Fruit fly (Drosophila melanogaster) whole organism, embryonic: ENCODE measurements around the gene Naa20A.
A peak's percentile ranks its signal among the peaks of the same experiment; 100 is the strongest.

Experiments
- Aef1 ChIP-seq: fragments of 200-800 bp; sonication (Bioruptor generic); IDR thresholded peaks from 3 replicates; pipeline ENCODE4 v1.3.6; 2022; ENCODE audit warnings: missing biosample characterization, missing genetic modification characterization
- BEAF-32 ChIP-seq: fragments of 200-800 bp; sonication (Bioruptor generic); optimal IDR thresholded peaks from 3 replicates; lab custom pipeline; 2017; ENCODE audit warnings: missing biosample characterization, missing genetic modification characterization, mild to moderate bottlenecking, moderate library complexity, missing genetic modification reagents
- C15 ChIP-seq: fragments of 200-800 bp; sonication (Bioruptor generic); IDR thresholded peaks from 3 replicates; pipeline ENCODE4 v1.3.6; 2022; ENCODE audit warnings: missing biosample characterization, missing genetic modification characterization
- CG13287 ChIP-seq: fragments of 200-800 bp; sonication (Bioruptor generic); IDR thresholded peaks from 2 replicates; pipeline ENCODE4 v1.3.6; 2022; ENCODE audit warnings: missing biosample characterization, missing genetic modification characterization; ENCODE audit not compliant: partially characterized antibody
- CG14860 ChIP-seq: fragments of 200-800 bp; sonication (Bioruptor generic); IDR thresholded peaks from 3 replicates; pipeline ENCODE4 v1.3.6; 2022; ENCODE audit warnings: missing biosample characterization, missing genetic modification characterization; ENCODE audit not compliant: partially characterized antibody
- CG16779 ChIP-seq: fragments of 200-800 bp; sonication (Bioruptor generic); IDR thresholded peaks from 2 replicates; pipeline ENCODE4 v1.3.6; 2022; ENCODE audit warnings: missing biosample characterization, missing genetic modification characterization
- CG2116 ChIP-seq: fragments of 200-800 bp; sonication (Bioruptor generic); optimal IDR thresholded peaks from 3 replicates; lab custom pipeline; 2018; ENCODE audit warnings: missing biosample characterization, mild to moderate bottlenecking, missing genetic modification characterization
- CG3847 ChIP-seq: fragments of 200-800 bp; sonication (Bioruptor generic); IDR thresholded peaks from 2 replicates; pipeline ENCODE4 v1.3.6; 2022; ENCODE audit warnings: missing biosample characterization, missing genetic modification characterization
- CG42726 ChIP-seq: fragments of 200-800 bp; sonication (Bioruptor generic); IDR thresholded peaks from 2 replicates; pipeline ENCODE4 v1.3.6; 2022; ENCODE audit warnings: missing biosample characterization, missing genetic modification characterization; ENCODE audit not compliant: partially characterized antibody
- CG6791 ChIP-seq: fragments of 200-800 bp; sonication (Bioruptor generic); IDR thresholded peaks from 3 replicates; pipeline ENCODE4 v1.3.6; 2022; ENCODE audit warnings: missing biosample characterization, missing genetic modification characterization; ENCODE audit not compliant: partially characterized antibody
- CG8290 ChIP-seq, 3 experiments: fragments of 200-800 bp; sonication (Bioruptor generic); optimal IDR thresholded peaks; 2 replicates each; lab custom pipeline; 2016 to 2019; ENCODE audit warnings: missing biosample characterization in 3 of 3, missing genetic modification characterization in 3 of 3, mild to moderate bottlenecking in 2 of 3, moderate library complexity in 1 of 3
- CG8388 ChIP-seq: fragments of 200-800 bp; sonication (Bioruptor generic); optimal IDR thresholded peaks from 2 replicates; lab custom pipeline; 2019; ENCODE audit warnings: missing biosample characterization, mild to moderate bottlenecking, missing genetic modification characterization, moderate library complexity
- CG9932 ChIP-seq: fragments of 200-800 bp; sonication (Bioruptor generic); IDR thresholded peaks from 2 replicates; pipeline ENCODE4 v1.3.6; 2022; ENCODE audit warnings: missing biosample characterization, missing genetic modification characterization
- Deaf1 ChIP-seq: fragments of 200-800 bp; optimal IDR thresholded peaks from 3 replicates; lab custom pipeline; 2019; ENCODE audit warnings: missing biosample characterization, mild to moderate bottlenecking, missing genetic modification characterization, moderate library complexity
- Dfd ChIP-seq, 2 experiments: fragments of >200 bp; optimal IDR thresholded peaks; 2 replicates each; lab custom pipeline; 2017; ENCODE audit warnings: missing biosample characterization in 2 of 2, missing genetic modification characterization in 2 of 2
- Dll ChIP-seq: fragments of 200-800 bp; sonication (Bioruptor generic); IDR thresholded peaks from 4 replicates; pipeline ENCODE4 v1.3.6; 2022; ENCODE audit warnings: missing biosample characterization, missing genetic modification characterization; ENCODE audit not compliant: partially characterized antibody
- Dref ChIP-seq: fragments of 200-800 bp; sonication (Bioruptor generic); IDR thresholded peaks from 2 replicates; pipeline ENCODE4 v1.3.6; 2022; ENCODE audit warnings: missing biosample characterization, missing genetic modification characterization
- E2f1 ChIP-seq: fragments of 200-800 bp; sonication (Bioruptor generic); IDR thresholded peaks from 2 replicates; pipeline ENCODE4 v1.3.6; 2022; ENCODE audit warnings: missing biosample characterization, missing genetic modification characterization
- Eip74EF ChIP-seq, 2 experiments: fragments of 200-800 bp in 1 of 2; fragments of >200 bp in 1 of 2; sonication (Bioruptor generic) in 1 of 2; optimal IDR thresholded peaks; 2 replicates each; lab custom pipeline; 2017 to 2019; ENCODE audit warnings: missing biosample characterization in 2 of 2, missing genetic modification characterization in 2 of 2, mild to moderate bottlenecking in 1 of 2, moderate library complexity in 1 of 2
- Fer3 ChIP-seq: fragments of 200-800 bp; sonication (Bioruptor generic); optimal IDR thresholded peaks from 2 replicates; lab custom pipeline; 2018; ENCODE audit warnings: missing biosample characterization, mild to moderate bottlenecking, missing genetic modification characterization, moderate library complexity
- Hmx ChIP-seq: fragments of 200-800 bp; sonication (Bioruptor generic); optimal IDR thresholded peaks from 2 replicates; lab custom pipeline; 2016; ENCODE audit warnings: missing biosample characterization, missing genetic modification characterization
- Myb ChIP-seq: fragments of 200-800 bp; sonication (Bioruptor generic); optimal IDR thresholded peaks from 2 replicates; lab custom pipeline; 2016; ENCODE audit warnings: missing biosample characterization, missing genetic modification characterization
- NC2α ChIP-seq: fragments of 200-800 bp; sonication (Bioruptor generic); optimal IDR thresholded peaks from 2 replicates; lab custom pipeline; 2016; ENCODE audit warnings: missing biosample characterization, missing genetic modification characterization
- Sin3A ChIP-seq: fragments of >200 bp; optimal IDR thresholded peaks from 2 replicates; lab custom pipeline; 2018
- TFAM ChIP-seq: fragments of 200-800 bp; sonication (Bioruptor generic); optimal IDR thresholded peaks from 2 replicates; lab custom pipeline; 2017; ENCODE audit warnings: missing biosample characterization, missing genetic modification characterization, inconsistent platforms
- YL-1 ChIP-seq: fragments of 200-800 bp; sonication (Bioruptor generic); optimal IDR thresholded peaks from 3 replicates; lab custom pipeline; 2017; ENCODE audit warnings: missing biosample characterization, mild to moderate bottlenecking, missing genetic modification characterization
- bbx ChIP-seq: fragments of 200-800 bp; sonication (Bioruptor generic); IDR thresholded peaks from 2 replicates; pipeline ENCODE4 v1.3.6; 2022; ENCODE audit warnings: missing biosample characterization, missing genetic modification characterization; ENCODE audit not compliant: partially characterized antibody
- br ChIP-seq: fragments of >200 bp; optimal IDR thresholded peaks from 2 replicates; lab custom pipeline; 2017
- danr ChIP-seq: fragments of 200-800 bp; sonication (Bioruptor generic); IDR thresholded peaks from 2 replicates; pipeline ENCODE4 v1.3.6; 2022; ENCODE audit warnings: missing biosample characterization, missing genetic modification characterization
- hbn ChIP-seq: fragments of 200-800 bp; sonication (Bioruptor generic); IDR thresholded peaks from 2 replicates; pipeline ENCODE4 v1.3.6; 2022; ENCODE audit warnings: missing biosample characterization, missing genetic modification characterization; ENCODE audit not compliant: partially characterized antibody
- inv ChIP-seq: fragments of 200-800 bp; sonication (Bioruptor generic); IDR thresholded peaks from 2 replicates; pipeline ENCODE4 v1.3.6; 2022; ENCODE audit warnings: missing biosample characterization, missing genetic modification characterization; ENCODE audit not compliant: partially characterized antibody
- kay ChIP-seq: fragments of 200-800 bp; sonication (Bioruptor generic); optimal IDR thresholded peaks from 2 replicates; lab custom pipeline; 2016; ENCODE audit warnings: missing biosample characterization, missing genetic modification characterization
- knrl ChIP-seq: fragments of 200-800 bp; sonication (Bioruptor generic); IDR thresholded peaks from 3 replicates; pipeline ENCODE4 v1.3.6; 2022; ENCODE audit warnings: missing biosample characterization, missing genetic modification characterization; ENCODE audit not compliant: partially characterized antibody
- lab ChIP-seq: fragments of 200-800 bp; sonication (Bioruptor generic); optimal IDR thresholded peaks from 3 replicates; lab custom pipeline; 2017; ENCODE audit warnings: missing biosample characterization, missing genetic modification characterization, mild to moderate bottlenecking, moderate library complexity, missing genetic modification reagents
- lilli ChIP-seq: fragments of 200-800 bp; sonication (Bioruptor generic); optimal IDR thresholded peaks from 3 replicates; lab custom pipeline; 2016; ENCODE audit warnings: missing biosample characterization, missing genetic modification characterization
- mam ChIP-seq: fragments of 200-800 bp; sonication (Bioruptor generic); optimal IDR thresholded peaks from 3 replicates; lab custom pipeline; 2016; ENCODE audit warnings: missing biosample characterization, missing genetic modification characterization
- mld ChIP-seq: fragments of 200-800 bp; sonication (Bioruptor generic); IDR thresholded peaks from 3 replicates; pipeline ENCODE4 v1.3.6; 2022; ENCODE audit warnings: missing biosample characterization, missing genetic modification characterization; ENCODE audit not compliant: partially characterized antibody
- nerfin-2 ChIP-seq: fragments of 200-800 bp; sonication (Bioruptor generic); IDR thresholded peaks from 2 replicates; pipeline ENCODE4 v1.3.6; 2022; ENCODE audit warnings: missing biosample characterization, missing genetic modification characterization; ENCODE audit not compliant: partially characterized antibody
- oc ChIP-seq: fragments of 200-800 bp; sonication (Bioruptor generic); optimal IDR thresholded peaks from 2 replicates; lab custom pipeline; 2018; ENCODE audit warnings: missing biosample characterization, mild to moderate bottlenecking, missing genetic modification characterization, moderate library complexity
- onecut ChIP-seq: fragments of 200-800 bp; sonication (Bioruptor generic); IDR thresholded peaks from 2 replicates; pipeline ENCODE4 v1.3.6; 2022; ENCODE audit warnings: missing biosample characterization, missing genetic modification characterization
- pnt ChIP-seq: fragments of 200-800 bp; sonication (Bioruptor generic); optimal IDR thresholded peaks from 3 replicates; lab custom pipeline; 2016; ENCODE audit warnings: missing biosample characterization, missing genetic modification characterization
- pzg ChIP-seq: fragments of 200-800 bp; sonication (Bioruptor generic); optimal IDR thresholded peaks from 3 replicates; lab custom pipeline; 2018; ENCODE audit warnings: missing biosample characterization, mild to moderate bottlenecking, missing genetic modification characterization, moderate library complexity
- run ChIP-seq: fragments of 200-800 bp; sonication (Bioruptor generic); optimal IDR thresholded peaks from 3 replicates; lab custom pipeline; 2018; ENCODE audit warnings: missing biosample characterization, mild to moderate bottlenecking, missing genetic modification characterization
- schlank ChIP-seq: fragments of 200-800 bp; sonication (Bioruptor generic); optimal IDR thresholded peaks from 2 replicates; lab custom pipeline; 2018; ENCODE audit warnings: missing biosample characterization, mild to moderate bottlenecking, missing genetic modification characterization
- seq ChIP-seq: fragments of 200-800 bp; sonication (Bioruptor generic); IDR thresholded peaks from 2 replicates; pipeline ENCODE4 v1.3.6; 2022; ENCODE audit warnings: missing biosample characterization, missing genetic modification characterization
- tll ChIP-seq, 2 experiments: fragments of 200-800 bp in 1 of 2; fragments of >200 bp in 1 of 2; sonication (Bioruptor generic) in 1 of 2; optimal IDR thresholded peaks; 2 replicates each; lab custom pipeline; 2017 to 2019; ENCODE audit warnings: missing biosample characterization in 2 of 2, missing genetic modification characterization in 2 of 2, mild to moderate bottlenecking in 1 of 2, moderate library complexity in 1 of 2
- zf30C ChIP-seq: fragments of 200-800 bp; sonication (Bioruptor generic); optimal IDR thresholded peaks from 3 replicates; lab custom pipeline; 2018; ENCODE audit warnings: missing biosample characterization, mild to moderate bottlenecking, missing genetic modification characterization

Gene Naa20A

dm6 chrX:19663859-19664728 lies 41.2 kb upstream of the Naa20A start, which contains the start of the genes CG14223 and Ssu72 (continued):
- TF ChIP-seq BEAF-32 (peak; percentile 73), mld (GFP tag; lab: Robert Waterston, UW) (0 out of 3 replicates have a peak, but pooled peaks have one; percentile 44), br (lab: Kevin White, UChicago) (no peak), lab (peak; percentile 25), oc (no peak), CG8388 (GFP tag; lab: Kevin White, UChicago) (no peak), Aef1 (GFP tag; lab: Robert Waterston, UW) (no peak; the same call in 2 of the 3 replicates), hbn (GFP tag; lab: Robert Waterston, UW) (peak; percentile 73), inv (GFP tag; lab: Robert Waterston, UW) (peak; percentile 72), nerfin-2 (GFP tag; lab: Robert Waterston, UW) (peak; percentile 70), Deaf1 (tag; lab: Kevin White, UChicago) (no peak), CG2116 (GFP tag; lab: Kevin White, UChicago) (peak; percentile 40), CG8290 (GFP tag; optimal IDR thresholded peaks at IDR 0.05; lab: Kevin White, UChicago) (no peak), CG8290 (tag; optimal IDR thresholded peaks at IDR 0.05; lab: Kevin White, UChicago) (peak in 1 of 2 experiments; percentile 47), kay (GFP tag; lab: Kevin White, UChicago) (no peak), mam (GFP tag; lab: Kevin White, UChicago) (peak; percentile 19), CG16779 (GFP tag; lab: Robert Waterston, UW) (no peak), pnt (GFP tag; lab: Kevin White, UChicago) (no peak), CG14860 (GFP tag; lab: Robert Waterston, UW) (peak; percentile 49; the same call in 2 of the 3 replicates), CG9932 (peak; percentile 58), pzg (GFP tag; lab: Kevin White, UChicago) (peak; percentile 59), Hmx (GFP tag; lab: Kevin White, UChicago) (peak; percentile 12), Dref (peak; percentile 66), YL-1 (GFP tag; lab: Kevin White, UChicago) (peak; percentile 21), TFAM (GFP tag; lab: Kevin White, UChicago) (no peak), Eip74EF (GFP tag; optimal IDR thresholded peaks at IDR 0.05; lab: Kevin White, UChicago) (no peak), Dll (GFP tag; lab: Robert Waterston, UW) (peak; percentile 89), Fer3 (tag; lab: Kevin White, UChicago) (no peak), zf30C (GFP tag; lab: Kevin White, UChicago) (no peak), bbx (peak; percentile 83), schlank (no peak), Dfd (GFP tag; optimal IDR thresholded peaks at IDR 0.05; lab: Kevin White, UChicago) (no peak), knrl (GFP tag; lab: Robert Waterston, UW) (peak; percentile 78; the same call in 2 of the 3 replicates), E2f1 (GFP tag; lab: Robert Waterston, UW) (no peak), run (tag; lab: Kevin White, UChicago) (no peak), CG13287 (GFP tag; lab: Robert Waterston, UW) (peak; percentile 84), Sin3A (lab: Kevin White, UChicago) (peak; percentile 22), CG6791 (GFP tag; lab: Robert Waterston, UW) (peak; percentile 78), seq (no peak), NC2α (GFP tag; lab: Kevin White, UChicago) (no peak), C15 (no peak), Myb (GFP tag; lab: Kevin White, UChicago) (peak; percentile 71), CG42726 (peak; percentile 64; the same call in 1 of the 2 replicates), onecut (GFP tag; lab: Robert Waterston, UW) (peak; percentile 81), danr (GFP tag; lab: Robert Waterston, UW) (no peak), tll (GFP tag; optimal IDR thresholded peaks at IDR 0.05; lab: Kevin White, UChicago) (no peak), lilli (GFP tag; lab: Kevin White, UChicago) (no peak), CG3847 (GFP tag; lab: Robert Waterston, UW) (peak; percentile 95)
